Fruit fly (Drosophila melanogaster) whole organism, embryonic: ENCODE data around the gene CG6041.

Experiments used
- Aef1 ChIP-seq: fragments of 200-800 bp; sonication (Bioruptor generic); IDR thresholded peaks from 3 replicates; pipeline ENCODE4 v1.3.6; 2022; ENCODE audit warnings: missing biosample characterization, missing genetic modification characterization
- CG10274 ChIP-seq: fragments of 200-800 bp; sonication (Bioruptor generic); optimal IDR thresholded peaks from 3 replicates; lab custom pipeline; 2017; ENCODE audit warnings: missing biosample characterization, mild to moderate bottlenecking, missing genetic modification characterization
- CG11560 ChIP-seq: fragments of 200-800 bp; sonication (Bioruptor generic); IDR thresholded peaks from 3 replicates; pipeline ENCODE4 v1.3.6; 2022; ENCODE audit warnings: missing biosample characterization, missing genetic modification characterization
- CG12104 ChIP-seq: fragments of 200-800 bp; sonication (Bioruptor generic); optimal IDR thresholded peaks from 3 replicates; lab custom pipeline; 2016; ENCODE audit warnings: missing biosample characterization, missing genetic modification characterization
- CG13287 ChIP-seq: fragments of 200-800 bp; sonication (Bioruptor generic); IDR thresholded peaks from 2 replicates; pipeline ENCODE4 v1.3.6; 2022; ENCODE audit warnings: missing biosample characterization, missing genetic modification characterization; ENCODE audit not compliant: partially characterized antibody
- CG16815 ChIP-seq: fragments of 200-800 bp; sonication (Bioruptor generic); optimal IDR thresholded peaks from 3 replicates; lab custom pipeline; 2017; ENCODE audit warnings: missing biosample characterization, mild to moderate bottlenecking, missing genetic modification characterization
- CG17328 ChIP-seq: fragments of 200-800 bp; sonication (Bioruptor generic); IDR thresholded peaks from 2 replicates; pipeline ENCODE4 v1.3.6; 2022; ENCODE audit warnings: missing biosample characterization, missing genetic modification characterization
- CG2199 ChIP-seq: fragments of 200-800 bp; sonication (Bioruptor generic); IDR thresholded peaks from 3 replicates; pipeline ENCODE4 v1.3.6; 2022; ENCODE audit warnings: missing biosample characterization, missing genetic modification characterization
- CG2678 ChIP-seq: fragments of 200-800 bp; sonication (Bioruptor generic); optimal IDR thresholded peaks from 3 replicates; lab custom pipeline; 2019; ENCODE audit warnings: missing biosample characterization, mild to moderate bottlenecking, missing genetic modification characterization, moderate library complexity
- CG31365 ChIP-seq: fragments of 200-800 bp; sonication (Bioruptor generic); optimal IDR thresholded peaks from 2 replicates; lab custom pipeline; 2018; ENCODE audit warnings: missing biosample characterization, mild to moderate bottlenecking, missing genetic modification characterization
- CG3163 ChIP-seq: fragments of 200-800 bp; sonication (Bioruptor generic); optimal IDR thresholded peaks from 3 replicates; lab custom pipeline; 2016; ENCODE audit warnings: missing biosample characterization, missing genetic modification characterization
- CG9797 ChIP-seq: fragments of 200-800 bp; sonication (Bioruptor generic); optimal IDR thresholded peaks from 3 replicates; lab custom pipeline; 2018; ENCODE audit warnings: missing biosample characterization, mild to moderate bottlenecking, missing genetic modification characterization
- D ChIP-seq, 2 experiments: fragments of 200-800 bp in 1 of 2; fragments of >200 bp in 1 of 2; sonication (Bioruptor generic) in 1 of 2; optimal IDR thresholded peaks; 2 replicates in 1 of 2; 3 replicates in 1 of 2; lab custom pipeline; 2017; ENCODE audit warnings: mild to moderate bottlenecking in 1 of 2, missing biosample characterization in 1 of 2, missing genetic modification characterization in 1 of 2, missing genetic modification reagents in 1 of 2
- D19B ChIP-seq: fragments of 200-800 bp; sonication (Bioruptor generic); optimal IDR thresholded peaks from 2 replicates; lab custom pipeline; 2017; ENCODE audit warnings: missing biosample characterization, mild to moderate bottlenecking, missing genetic modification characterization
- Dek ChIP-seq: fragments of 200-800 bp; sonication (Bioruptor generic); optimal IDR thresholded peaks from 3 replicates; lab custom pipeline; 2019; ENCODE audit warnings: missing biosample characterization, mild to moderate bottlenecking, missing genetic modification characterization, moderate library complexity
- Hmr ChIP-seq: fragments of 200-800 bp; sonication (Bioruptor generic); optimal IDR thresholded peaks from 3 replicates; lab custom pipeline; 2017; ENCODE audit warnings: mild to moderate bottlenecking, missing biosample characterization, missing genetic modification reagents, missing genetic modification characterization
- Hmx ChIP-seq: fragments of 200-800 bp; sonication (Bioruptor generic); optimal IDR thresholded peaks from 2 replicates; lab custom pipeline; 2016; ENCODE audit warnings: missing biosample characterization, missing genetic modification characterization
- Jarid2 ChIP-seq: fragments of 200-800 bp; sonication (Bioruptor generic); optimal IDR thresholded peaks from 3 replicates; lab custom pipeline; 2017; ENCODE audit warnings: mild to moderate bottlenecking, missing biosample characterization, missing genetic modification reagents, missing genetic modification characterization
- MESR4 ChIP-seq: fragments of 200-800 bp; sonication (Bioruptor generic); optimal IDR thresholded peaks from 2 replicates; lab custom pipeline; 2018; ENCODE audit warnings: missing biosample characterization, mild to moderate bottlenecking, missing genetic modification characterization, moderate library complexity
- Mes4 ChIP-seq: fragments of 200-800 bp; sonication (Bioruptor generic); optimal IDR thresholded peaks from 2 replicates; lab custom pipeline; 2016; ENCODE audit warnings: missing biosample characterization, missing genetic modification characterization
- Myb ChIP-seq: fragments of 200-800 bp; sonication (Bioruptor generic); optimal IDR thresholded peaks from 2 replicates; lab custom pipeline; 2016; ENCODE audit warnings: missing biosample characterization, missing genetic modification characterization
- Neu2 ChIP-seq: fragments of 200-800 bp; sonication (Bioruptor generic); optimal IDR thresholded peaks from 3 replicates; lab custom pipeline; 2016; ENCODE audit warnings: missing biosample characterization, missing genetic modification characterization, borderline replicate concordance
- Oaz ChIP-seq: fragments of 200-800 bp; sonication (Bioruptor generic); IDR thresholded peaks from 2 replicates; pipeline ENCODE4 v1.3.6; 2022; ENCODE audit warnings: missing biosample characterization, missing genetic modification characterization
- Ptx1 ChIP-seq: fragments of 200-800 bp; sonication (Bioruptor generic); IDR thresholded peaks from 2 replicates; pipeline ENCODE4 v1.3.6; 2022; ENCODE audit warnings: missing biosample characterization, missing genetic modification characterization
- Rx ChIP-seq: fragments of 200-800 bp; sonication (Bioruptor generic); IDR thresholded peaks from 2 replicates; pipeline ENCODE4 v1.3.6; 2022; ENCODE audit warnings: missing biosample characterization, missing genetic modification characterization
- aop ChIP-seq: fragments of 200-800 bp; sonication (Bioruptor generic); IDR thresholded peaks from 2 replicates; pipeline ENCODE4 v1.3.6; 2022; ENCODE audit warnings: missing biosample characterization, missing genetic modification characterization
- cas ChIP-seq: fragments of 200-800 bp; sonication (Bioruptor generic); IDR thresholded peaks from 2 replicates; pipeline ENCODE4 v1.3.6; 2022; ENCODE audit warnings: missing biosample characterization, missing genetic modification characterization
- cg ChIP-seq: fragments of 200-800 bp; sonication (Bioruptor generic); optimal IDR thresholded peaks from 3 replicates; lab custom pipeline; 2019; ENCODE audit warnings: missing biosample characterization, mild to moderate bottlenecking, missing genetic modification characterization, moderate library complexity
- dan ChIP-seq: fragments of 200-800 bp; sonication (Bioruptor generic); IDR thresholded peaks from 2 replicates; pipeline ENCODE4 v1.3.6; 2022; ENCODE audit warnings: missing biosample characterization, missing genetic modification characterization
- disco-r ChIP-seq: fragments of 200-800 bp; sonication (Bioruptor generic); optimal IDR thresholded peaks from 2 replicates; lab custom pipeline; 2016; ENCODE audit warnings: missing biosample characterization, missing genetic modification characterization
- dmrt99B ChIP-seq: fragments of 200-800 bp; sonication (Bioruptor generic); optimal IDR thresholded peaks from 2 replicates; lab custom pipeline; 2018; ENCODE audit warnings: missing biosample characterization, mild to moderate bottlenecking, missing genetic modification characterization, moderate library complexity
- her ChIP-seq: fragments of 200-800 bp; sonication (Bioruptor generic); optimal IDR thresholded peaks from 2 replicates; lab custom pipeline; 2016; ENCODE audit warnings: missing biosample characterization, missing genetic modification characterization
- knrl ChIP-seq: fragments of 200-800 bp; sonication (Bioruptor generic); IDR thresholded peaks from 3 replicates; pipeline ENCODE4 v1.3.6; 2022; ENCODE audit warnings: missing biosample characterization, missing genetic modification characterization; ENCODE audit not compliant: partially characterized antibody
- nerfin-1 ChIP-seq: fragments of 200-800 bp; sonication (Bioruptor generic); optimal IDR thresholded peaks from 3 replicates; lab custom pipeline; 2019; ENCODE audit warnings: missing biosample characterization, mild to moderate bottlenecking, missing genetic modification characterization, moderate library complexity
- nerfin-2 ChIP-seq: fragments of 200-800 bp; sonication (Bioruptor generic); IDR thresholded peaks from 2 replicates; pipeline ENCODE4 v1.3.6; 2022; ENCODE audit warnings: missing biosample characterization, missing genetic modification characterization; ENCODE audit not compliant: partially characterized antibody
- repo ChIP-seq: fragments of 200-800 bp; sonication (Bioruptor generic); optimal IDR thresholded peaks from 2 replicates; lab custom pipeline; 2016; ENCODE audit warnings: missing biosample characterization, missing genetic modification characterization
- run ChIP-seq: fragments of 200-800 bp; sonication (Bioruptor generic); optimal IDR thresholded peaks from 3 replicates; lab custom pipeline; 2018; ENCODE audit warnings: missing biosample characterization, mild to moderate bottlenecking, missing genetic modification characterization
- sc ChIP-seq, 3 experiments: fragments of >200 bp in 2 of 3; fragments of 200-800 bp in 1 of 3; sonication (Bioruptor generic) in 1 of 3; optimal IDR thresholded peaks; 2 replicates in 2 of 3; 3 replicates in 1 of 3; lab custom pipeline; 2017; ENCODE audit warnings: mild to moderate bottlenecking in 1 of 3, missing biosample characterization in 1 of 3, missing genetic modification characterization in 1 of 3, missing genetic modification reagents in 1 of 3
- scrt ChIP-seq: fragments of 200-800 bp; sonication (Bioruptor generic); optimal IDR thresholded peaks from 2 replicates; lab custom pipeline; 2018; ENCODE audit warnings: missing biosample characterization, mild to moderate bottlenecking, missing genetic modification characterization, moderate library complexity
- slbo ChIP-seq: fragments of 200-800 bp; sonication (Bioruptor generic); IDR thresholded peaks from 2 replicates; pipeline ENCODE4 v1.3.6; 2022; ENCODE audit warnings: missing biosample characterization, missing genetic modification characterization
- sob ChIP-seq: fragments of 200-800 bp; sonication (Bioruptor generic); IDR thresholded peaks from 2 replicates; pipeline ENCODE4 v1.3.6; 2022; ENCODE audit warnings: missing biosample characterization, missing genetic modification characterization
- sug ChIP-seq: fragments of 200-800 bp; optimal IDR thresholded peaks from 2 replicates; lab custom pipeline; 2019; ENCODE audit warnings: missing biosample characterization, mild to moderate bottlenecking, missing genetic modification characterization, moderate library complexity
- tll ChIP-seq, 2 experiments: fragments of 200-800 bp in 1 of 2; fragments of >200 bp in 1 of 2; sonication (Bioruptor generic) in 1 of 2; optimal IDR thresholded peaks; 2 replicates each; lab custom pipeline; 2017 to 2019; ENCODE audit warnings: missing biosample characterization in 2 of 2, missing genetic modification characterization in 2 of 2, mild to moderate bottlenecking in 1 of 2, moderate library complexity in 1 of 2
- trem ChIP-seq: fragments of 200-800 bp; optimal IDR thresholded peaks from 3 replicates; lab custom pipeline; 2019; ENCODE audit warnings: missing biosample characterization, mild to moderate bottlenecking, missing genetic modification characterization, moderate library complexity
- twi ChIP-seq: fragments of 200-800 bp; optimal IDR thresholded peaks from 2 replicates; lab custom pipeline; 2019; ENCODE audit warnings: missing biosample characterization, mild to moderate bottlenecking, missing genetic modification characterization, moderate library complexity
- unpg ChIP-seq: fragments of 200-800 bp; sonication (Bioruptor generic); optimal IDR thresholded peaks from 3 replicates; lab custom pipeline; 2018; ENCODE audit warnings: missing biosample characterization, mild to moderate bottlenecking, missing genetic modification characterization, moderate library complexity

Gene CG6041

dm6 chrX:5968094-5968723 is 20.2 kb downstream of the CG6041 start (continued):
- TF ChIP-seq CG2199 (GFP tag; lab: Robert Waterston, UW): no peak
- peak; percentile 51 for TF ChIP-seq twi
- no peak for TF ChIP-seq disco-r
- TF ChIP-seq Rx (GFP tag; lab: Robert Waterston, UW): 0 out of 2 replicates have a peak, but pooled peaks have one; percentile 16
- TF ChIP-seq slbo (GFP tag; lab: Robert Waterston, UW): no peak
- no peak for TF ChIP-seq D (optimal IDR thresholded peaks at IDR 0.05; lab: Kevin White, UChicago)
- peak; percentile 40 for TF ChIP-seq D (GFP tag; optimal IDR thresholded peaks at IDR 0.05; lab: Kevin White, UChicago)
- no peak for TF ChIP-seq knrl (GFP tag; lab: Robert Waterston, UW)
- peak; percentile 15; the same call in 1 of the 2 replicates for TF ChIP-seq sob
- TF ChIP-seq Ptx1 (GFP tag; lab: Robert Waterston, UW): peak; percentile 59
- TF ChIP-seq trem: no peak
- no peak for TF ChIP-seq Jarid2
- no peak for TF ChIP-seq Aef1 (GFP tag; lab: Robert Waterston, UW)
- TF ChIP-seq her (GFP tag; lab: Kevin White, UChicago): no peak

DNA sequence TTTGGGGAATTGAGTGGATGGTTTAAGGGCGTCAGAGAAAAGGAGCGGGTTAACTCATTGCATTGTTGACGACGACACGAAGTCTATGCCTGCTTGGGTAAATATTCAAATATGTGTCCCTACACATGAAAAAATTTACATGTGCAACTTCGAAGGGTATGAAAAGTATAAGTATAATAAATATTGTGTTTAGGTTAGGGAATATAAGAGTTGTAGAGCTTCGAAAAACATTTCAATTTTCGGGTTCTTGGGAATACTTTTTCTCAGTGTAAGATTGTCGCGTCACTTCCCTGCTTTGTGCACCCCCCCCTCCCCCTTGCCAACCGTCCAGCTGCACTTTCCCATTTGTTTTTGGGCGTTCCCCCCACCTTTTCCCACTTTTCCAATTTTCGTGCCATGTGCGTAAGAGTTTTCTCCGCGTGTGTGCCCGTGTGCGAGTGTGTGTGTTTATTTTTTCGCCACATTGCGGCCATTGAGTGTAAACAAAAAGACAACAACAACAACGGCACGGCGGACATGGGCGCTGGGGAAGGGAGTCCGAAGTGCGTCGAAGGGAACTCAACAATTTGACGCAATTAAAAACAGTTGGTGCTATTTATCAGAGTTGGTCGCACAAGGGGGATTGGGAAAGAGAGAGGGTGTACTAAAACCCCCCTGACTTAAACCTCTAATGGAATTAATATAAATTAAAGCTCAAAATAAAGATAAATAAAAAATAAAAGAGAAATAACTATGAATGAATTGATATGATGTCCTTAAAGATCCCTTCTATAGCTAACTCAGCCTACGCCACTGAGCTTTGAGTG is 22.1 kb downstream of the CG6041 start:
- no peak for TF ChIP-seq cas (GFP tag; lab: Robert Waterston, UW)
- peak; percentile 45 for TF ChIP-seq unpg
- TF ChIP-seq repo (GFP tag; lab: Kevin White, UChicago): no peak
- peak; percentile 56; the same call in 1 of the 2 replicates for TF ChIP-seq CG17328 (GFP tag; lab: Robert Waterston, UW)
- no peak for TF ChIP-seq Hmx
- TF ChIP-seq nerfin-1: no peak
- TF ChIP-seq CG16815: peak; percentile 17
- peak; percentile 53 for TF ChIP-seq Hmr (GFP tag; lab: Kevin White, UChicago)
- TF ChIP-seq CG31365 (tag; lab: Kevin White, UChicago): no peak
- no peak for TF ChIP-seq MESR4 (GFP tag; lab: Kevin White, UChicago)
- TF ChIP-seq slbo (GFP tag; lab: Robert Waterston, UW): peak; percentile 45
- TF ChIP-seq scrt (GFP tag; lab: Kevin White, UChicago): peak; percentile 49
- TF ChIP-seq CG10274 (GFP tag; lab: Kevin White, UChicago): no peak
- TF ChIP-seq CG2678: peak; percentile 65
- no peak for TF ChIP-seq CG13287
- peak; percentile 17 for TF ChIP-seq D19B (GFP tag; lab: Kevin White, UChicago)
- TF ChIP-seq tll (GFP tag; optimal IDR thresholded peaks at IDR 0.05; lab: Kevin White, UChicago): no peak
- TF ChIP-seq aop (GFP tag; lab: Robert Waterston, UW): no peak
- TF ChIP-seq CG3163 (GFP tag; lab: Kevin White, UChicago): no peak
- TF ChIP-seq sug: peak; percentile 38
- 0 out of 2 replicates have a peak, but pooled peaks have one; percentile 26 for TF ChIP-seq dan
- no peak for TF ChIP-seq nerfin-2 (GFP tag; lab: Robert Waterston, UW)
- TF ChIP-seq CG9797 (GFP tag; lab: Kevin White, UChicago): no peak
- peak; percentile 6 for TF ChIP-seq Dek
- TF ChIP-seq run (tag; lab: Kevin White, UChicago): peak; percentile 15
- no peak for TF ChIP-seq sc (optimal IDR thresholded peaks at IDR 0.05; lab: Kevin White, UChicago)
- TF ChIP-seq sc (GFP tag; optimal IDR thresholded peaks at IDR 0.05; lab: Kevin White, UChicago): no peak
- TF ChIP-seq Neu2: no peak
- TF ChIP-seq CG11560: no peak
- peak; percentile 58 for TF ChIP-seq dmrt99B (tag; lab: Kevin White, UChicago)
- peak; percentile 31 for TF ChIP-seq cg
- TF ChIP-seq Oaz (GFP tag; lab: Robert Waterston, UW): peak; percentile 18; the same call in 1 of the 2 replicates
- TF ChIP-seq Myb (GFP tag; lab: Kevin White, UChicago): no peak
- TF ChIP-seq Mes4 (GFP tag; lab: Kevin White, UChicago): no peak
- TF ChIP-seq CG12104 (GFP tag; lab: Kevin White, UChicago): peak; percentile 17
